Worm (Caenorhabditis elegans): ENCODE data around the gene nhr-167.

The nhr-167 gene

ce11 chrX:12003969-12004368, 22.1 kb upstream of the nhr-167 start (continued):
- no peak for TF ChIP-seq ceh-82 (tag; optimal IDR thresholded peaks at IDR 0.05)
- no peak for TF ChIP-seq T20F7.1 (GFP tag; optimal IDR thresholded peaks at IDR 0.05)
- TF ChIP-seq lir-3 (tag; optimal IDR thresholded peaks at IDR 0.05), result no peak
- TF ChIP-seq ztf-7 (tag; optimal IDR thresholded peaks at IDR 0.05), result no peak
- TF ChIP-seq ceh-44 (GFP tag; IDR thresholded peaks at IDR 0.05), result no peak
- no peak for TF ChIP-seq nhr-6 (tag; optimal IDR thresholded peaks at IDR 0.05)
- no peak for TF ChIP-seq hmg-1.1 (GFP tag; IDR thresholded peaks at IDR 0.05)

DNA sequence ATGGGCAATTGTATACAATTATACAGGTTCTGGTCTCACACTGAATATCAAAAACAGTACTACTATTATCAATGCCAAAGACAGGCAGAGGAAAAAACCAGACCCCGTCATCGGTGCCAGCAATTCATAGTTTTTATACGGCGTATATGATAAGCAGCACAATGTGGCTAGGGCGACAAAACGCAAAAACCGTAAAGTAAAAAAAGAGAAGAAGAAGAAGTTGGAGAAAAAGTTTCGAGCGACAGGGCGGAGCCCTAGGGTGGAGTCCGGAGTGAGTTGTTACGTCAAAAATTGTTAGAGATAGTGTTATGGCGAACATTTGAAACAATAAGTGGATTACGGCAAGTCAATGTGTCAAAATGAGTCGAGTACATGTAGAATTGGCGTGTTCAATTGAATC, 19.7 kb upstream of the nhr-167 start:
- no peak for TF ChIP-seq daf-16 (GFP tag; optimal IDR thresholded peaks at IDR 0.05)
- peak; percentile 38 for TF ChIP-seq daf-16 (tag; optimal IDR thresholded peaks at IDR 0.05)
- TF ChIP-seq vab-7 (GFP tag; IDR thresholded peaks at IDR 0.05), result no peak
- TF ChIP-seq php-3 (GFP tag; IDR thresholded peaks at IDR 0.05), result 0 out of 2 replicates have a peak, but pooled peaks have one; percentile 28
- TF ChIP-seq ceh-20 (GFP tag; IDR thresholded peaks at IDR 0.05), result no peak
- TF ChIP-seq dmd-6 (GFP tag; IDR thresholded peaks at IDR 0.05), result no peak
- TF ChIP-seq ces-1 (GFP tag; optimal IDR thresholded peaks at IDR 0.05), result no peak
- no peak for TF ChIP-seq nhr-102 (tag; optimal IDR thresholded peaks at IDR 0.05)
- TF ChIP-seq aly-2 (tag; optimal IDR thresholded peaks at IDR 0.05), result no peak
- TF ChIP-seq Y48G9A.11 (GFP tag; IDR thresholded peaks at IDR 0.05), result no peak
- no peak for TF ChIP-seq F37D6.2 (tag; optimal IDR thresholded peaks at IDR 0.05)
- TF ChIP-seq lim-7 (GFP tag; IDR thresholded peaks at IDR 0.05), result no peak
- TF ChIP-seq Y105C5A.15 (GFP tag; IDR thresholded peaks at IDR 0.05), result no peak
- peak; percentile 2 for TF ChIP-seq aha-1 (tag)
- TF ChIP-seq hlh-30 (tag; optimal IDR thresholded peaks at IDR 0.05; ENCODE audit: insufficient read depth), result no peak
- no peak for TF ChIP-seq snpc-4 (tag; optimal IDR thresholded peaks at IDR 0.05)
- TF ChIP-seq lin-1 (GFP tag; IDR thresholded peaks at IDR 0.05), result 0 out of 2 replicates have a peak, but pooled peaks have one; percentile 20
- no peak for TF ChIP-seq mxl-3 (GFP tag; optimal IDR thresholded peaks at IDR 0.05)
- no peak for TF ChIP-seq ama-1 (optimal IDR thresholded peaks at IDR 0.05)
- TF ChIP-seq Y5F2A.4 (GFP tag; optimal IDR thresholded peaks at IDR 0.05), result no peak
- no peak for TF ChIP-seq lin-15B (tag; optimal IDR thresholded peaks at IDR 0.05)
- peak in 1 of 2 experiments; percentile 22 for TF ChIP-seq hif-1 (tag; optimal IDR thresholded peaks at IDR 0.05)
- no peak for TF ChIP-seq tra-1 (GFP tag; IDR thresholded peaks at IDR 0.05)
- TF ChIP-seq dmd-8 (GFP tag; IDR thresholded peaks at IDR 0.05), result no peak
- TF ChIP-seq fkh-10 (GFP tag; optimal IDR thresholded peaks at IDR 0.05), result no peak
- TF ChIP-seq ZK337.2 (GFP tag; IDR thresholded peaks at IDR 0.05), result no peak
- TF ChIP-seq R02D3.7 (tag; optimal IDR thresholded peaks at IDR 0.05), result no peak
- TF ChIP-seq nhr-237 (tag; optimal IDR thresholded peaks at IDR 0.05), result no peak
- TF ChIP-seq dve-1 (tag; optimal IDR thresholded peaks at IDR 0.05; ENCODE audit: insufficient read depth), result peak; percentile 28
- peak; percentile 67 for TF ChIP-seq pqm-1 (tag; optimal IDR thresholded peaks at IDR 0.05)
- TF ChIP-seq nhr-28 (tag; optimal IDR thresholded peaks at IDR 0.05), result peak; percentile 64
- no peak for TF ChIP-seq skn-1 (tag; optimal IDR thresholded peaks at IDR 0.05)
- TF ChIP-seq daf-19 (GFP tag; conservative IDR thresholded peaks at IDR 0.05), result no peak
- no peak for TF ChIP-seq ceh-62 (tag; optimal IDR thresholded peaks at IDR 0.05)
- TF ChIP-seq F26F4.8 (GFP tag; conservative IDR thresholded peaks at IDR 0.05), result no peak
- TF ChIP-seq mdt-29 (GFP tag; IDR thresholded peaks at IDR 0.05), result no peak
- TF ChIP-seq set-16 (GFP tag; IDR thresholded peaks at IDR 0.05), result no peak
- no peak for TF ChIP-seq sdz-12 (GFP tag; optimal IDR thresholded peaks at IDR 0.05)
- peak; percentile 2 for TF ChIP-seq nhr-48 (tag; optimal IDR thresholded peaks at IDR 0.05)
- peak; percentile 57 for TF ChIP-seq hlh-11 (tag; optimal IDR thresholded peaks at IDR 0.05)
- no peak for TF ChIP-seq fos-1 (tag; optimal IDR thresholded peaks at IDR 0.05)
- TF ChIP-seq ZK546.5 (tag; optimal IDR thresholded peaks at IDR 0.05), result no peak
- no peak for TF ChIP-seq nhr-111 (GFP tag; optimal IDR thresholded peaks at IDR 0.05)
